Worm (Caenorhabditis elegans): ENCODE results near the gene srx-78.
A peak's percentile ranks its signal among the peaks of the same experiment; 100 is the strongest.

srx-78 gene

DNA sequence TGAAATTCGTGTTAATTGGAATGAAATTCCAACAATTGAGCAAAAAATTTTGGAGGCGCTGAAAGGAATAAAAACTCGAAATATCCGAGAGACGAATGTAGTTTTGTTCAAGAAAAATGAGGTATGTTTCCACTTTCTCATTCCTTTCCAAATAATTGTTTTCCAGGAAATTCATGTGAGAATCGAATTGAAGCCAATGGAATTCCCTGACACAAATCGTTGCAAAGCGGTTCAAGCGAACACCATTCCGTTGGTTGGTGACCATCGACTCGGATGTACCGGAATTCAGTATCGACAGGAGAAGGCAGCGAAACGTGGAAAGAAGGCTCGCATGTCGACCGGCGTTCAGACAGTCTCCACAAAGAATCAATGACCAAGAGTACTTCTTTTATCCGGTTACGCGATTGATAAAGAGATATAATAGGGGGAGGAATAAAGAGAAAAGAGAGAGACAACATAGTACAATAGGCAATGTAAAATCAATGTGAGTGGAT, 38.5 kb upstream of the srx-78 start:
- TF ChIP-seq bed-3 (GFP tag; optimal IDR thresholded peaks at IDR 0.05) (no peak), ceh-39 (tag; optimal IDR thresholded peaks at IDR 0.05) (no peak), unc-120 (tag; optimal IDR thresholded peaks at IDR 0.05; ENCODE audit: poor library complexity, severe bottlenecking) (no peak), ces-1 (GFP tag; optimal IDR thresholded peaks at IDR 0.05) (no peak), nhr-76 (tag; optimal IDR thresholded peaks at IDR 0.05) (no peak), snpc-4 (tag; optimal IDR thresholded peaks at IDR 0.05) (no peak), lin-32 (GFP tag; optimal IDR thresholded peaks at IDR 0.05) (no peak), nhr-28 (tag; optimal IDR thresholded peaks at IDR 0.05) (no peak), tbx-8 (GFP tag; optimal IDR thresholded peaks at IDR 0.05) (no peak), elt-3 (tag; optimal IDR thresholded peaks at IDR 0.05) (no peak), ceh-43 (GFP tag; optimal IDR thresholded peaks at IDR 0.05) (no peak), sem-2 (GFP tag; optimal IDR thresholded peaks at IDR 0.05) (no peak), zip-8 (tag; optimal IDR thresholded peaks at IDR 0.05) (no peak), drap-1 (GFP tag; optimal IDR thresholded peaks at IDR 0.05) (no peak), ztf-11 (tag; optimal IDR thresholded peaks at IDR 0.05) (no peak), lsy-2 (tag; optimal IDR thresholded peaks at IDR 0.05) (no peak), nhr-2 (tag; optimal IDR thresholded peaks at IDR 0.05) (no peak), nhr-12 (tag; optimal IDR thresholded peaks at IDR 0.05) (no peak), unc-39 (tag; optimal IDR thresholded peaks at IDR 0.05) (no peak), pha-4 (tag; optimal IDR thresholded peaks at IDR 0.05) (no peak)

DNA sequence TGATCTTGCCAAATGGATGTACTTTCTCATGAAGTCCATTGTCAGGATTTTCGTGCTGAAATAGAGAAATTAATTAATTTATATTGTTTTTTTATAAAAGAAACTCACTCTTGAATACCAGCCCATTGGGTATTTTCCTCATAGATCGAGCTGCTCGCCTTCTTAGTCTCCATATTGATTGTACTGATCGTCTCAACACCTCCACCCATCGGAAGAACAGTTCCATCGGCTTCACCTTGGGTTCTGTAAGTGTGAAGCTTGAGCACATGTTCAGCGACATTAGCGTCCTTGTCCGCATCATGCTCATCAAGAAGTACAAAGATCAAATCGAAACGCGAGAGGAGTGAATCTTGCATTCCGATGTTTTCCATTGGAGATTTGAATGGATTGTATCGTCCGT, 37.1 kb upstream of the srx-78 start:
- TF ChIP-seq sptf-1 (tag; optimal IDR thresholded peaks at IDR 0.05) = no peak
- no peak for TF ChIP-seq nhr-28 (tag; optimal IDR thresholded peaks at IDR 0.05)
- no peak for TF ChIP-seq ceh-83 (GFP tag; optimal IDR thresholded peaks at IDR 0.05)
- TF ChIP-seq lsy-2 (tag; optimal IDR thresholded peaks at IDR 0.05) = no peak
- TF ChIP-seq mls-2 (tag; optimal IDR thresholded peaks at IDR 0.05) = no peak
- no peak for TF ChIP-seq mep-1 (tag; optimal IDR thresholded peaks at IDR 0.05)
- TF ChIP-seq blmp-1 (tag; optimal IDR thresholded peaks at IDR 0.05) = no peak
- no peak for TF ChIP-seq ham-2 (GFP tag; optimal IDR thresholded peaks at IDR 0.05)
- TF ChIP-seq unc-120 (tag; optimal IDR thresholded peaks at IDR 0.05; ENCODE audit: poor library complexity, severe bottlenecking) = no peak
- no peak for TF ChIP-seq nhr-237 (tag; optimal IDR thresholded peaks at IDR 0.05)
- TF ChIP-seq cnd-1 (tag; optimal IDR thresholded peaks at IDR 0.05) = no peak
- TF ChIP-seq snpc-4 (tag; optimal IDR thresholded peaks at IDR 0.05) = no peak

DNA sequence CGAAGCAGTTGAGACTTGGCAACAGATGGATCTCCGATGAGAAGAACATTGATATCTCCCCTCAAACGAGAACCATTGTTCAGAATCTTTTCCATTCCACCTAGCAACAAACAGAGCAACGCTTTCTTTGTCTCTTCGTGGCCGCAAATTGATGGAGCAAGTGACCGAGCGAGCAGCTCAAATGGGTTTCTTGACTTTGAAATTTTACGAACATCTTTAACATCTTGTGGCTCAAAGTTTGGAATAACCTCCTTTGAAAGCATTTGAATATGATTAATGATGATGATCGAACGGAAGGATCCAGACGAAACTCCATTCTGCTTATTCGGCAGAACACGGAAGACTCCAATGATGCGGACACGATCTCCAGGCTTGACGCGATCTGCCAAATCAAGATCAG, 36.4 kb upstream of the srx-78 start:
- no peak for TF ChIP-seq unc-120 (tag; optimal IDR thresholded peaks at IDR 0.05; ENCODE audit: poor library complexity, severe bottlenecking)
- TF ChIP-seq lsy-2 (tag; optimal IDR thresholded peaks at IDR 0.05) = no peak
- no peak for TF ChIP-seq ceh-43 (GFP tag; optimal IDR thresholded peaks at IDR 0.05)
- no peak for TF ChIP-seq mep-1 (tag; optimal IDR thresholded peaks at IDR 0.05)
- no peak for TF ChIP-seq unc-62 (GFP tag; optimal IDR thresholded peaks at IDR 0.05)
- TF ChIP-seq nhr-12 (tag; optimal IDR thresholded peaks at IDR 0.05) = no peak
- TF ChIP-seq pha-4 (tag; optimal IDR thresholded peaks at IDR 0.05) = no peak
- TF ChIP-seq unc-39 (tag; optimal IDR thresholded peaks at IDR 0.05) = no peak
- no peak for TF ChIP-seq sem-2 (GFP tag; optimal IDR thresholded peaks at IDR 0.05)
- TF ChIP-seq snpc-4 (tag; optimal IDR thresholded peaks at IDR 0.05) = no peak
- TF ChIP-seq bed-3 (GFP tag; optimal IDR thresholded peaks at IDR 0.05) = no peak
- no peak for TF ChIP-seq sptf-1 (tag; optimal IDR thresholded peaks at IDR 0.05)
- TF ChIP-seq ces-1 (GFP tag; optimal IDR thresholded peaks at IDR 0.05) = no peak
- TF ChIP-seq drap-1 (GFP tag; optimal IDR thresholded peaks at IDR 0.05) = no peak
- TF ChIP-seq tbx-8 (GFP tag; optimal IDR thresholded peaks at IDR 0.05) = no peak
- no peak for TF ChIP-seq M03D4.4 (tag; optimal IDR thresholded peaks at IDR 0.05)
- no peak for TF ChIP-seq elt-3 (tag; optimal IDR thresholded peaks at IDR 0.05)
- TF ChIP-seq cnd-1 (tag; optimal IDR thresholded peaks at IDR 0.05) = no peak
- TF ChIP-seq lin-13 (tag; optimal IDR thresholded peaks at IDR 0.05) = no peak
- no peak for TF ChIP-seq ceh-39 (tag; optimal IDR thresholded peaks at IDR 0.05)

DNA sequence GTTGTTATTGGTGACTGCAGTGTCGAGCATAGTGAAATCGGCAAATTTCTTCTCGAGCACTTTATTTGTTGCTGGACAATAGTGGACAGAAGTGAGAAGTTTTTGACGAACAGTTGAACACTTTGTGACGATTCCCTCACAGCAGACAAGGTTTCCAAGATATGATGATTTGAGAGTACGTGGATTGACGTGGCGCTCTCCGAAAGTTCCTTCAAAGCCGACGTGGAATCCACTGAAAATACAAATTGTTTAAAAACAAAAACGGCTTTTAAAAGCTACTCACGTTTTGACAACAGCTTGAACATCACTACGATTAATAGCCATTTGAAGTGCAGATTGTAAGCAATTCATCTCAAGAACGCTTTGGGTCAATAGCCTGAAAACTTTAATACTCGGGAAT, 35.9 kb upstream of the srx-78 start:
- no peak for TF ChIP-seq sem-2 (GFP tag; optimal IDR thresholded peaks at IDR 0.05)
- no peak for TF ChIP-seq hlh-1 (tag; optimal IDR thresholded peaks at IDR 0.05)
- TF ChIP-seq zip-8 (tag; optimal IDR thresholded peaks at IDR 0.05) = no peak

DNA sequence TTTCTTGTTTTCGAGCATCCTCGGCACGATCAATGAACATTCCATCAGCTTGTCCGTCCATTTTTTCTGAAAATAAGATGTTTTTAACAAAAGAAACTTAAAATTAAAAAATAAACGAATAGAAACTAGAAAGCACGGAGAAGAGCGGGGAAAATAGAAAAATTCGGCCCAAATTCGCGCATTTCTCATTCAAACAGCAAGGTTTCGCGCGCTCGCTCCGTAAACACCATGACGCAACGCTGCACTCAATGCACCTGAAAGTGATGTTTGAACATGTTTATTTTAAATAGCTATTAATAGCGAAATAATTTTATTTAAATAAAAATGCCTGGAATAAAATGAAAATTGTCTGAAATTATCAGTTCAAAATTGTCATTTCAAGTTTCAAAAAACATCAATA, 35.3 kb upstream of the srx-78 start, which contains the start of the genes mcm-3 and C25D7.15:
Gene mcm-3, minus strand, starts transcription at position 66 of the 400 bp plus-strand sequence.
Gene C25D7.15, plus strand, starts transcription at position 275 of the 400 bp plus-strand sequence.
- TF ChIP-seq zip-8 (tag; optimal IDR thresholded peaks at IDR 0.05) (peak; percentile 44), ces-1 (GFP tag; optimal IDR thresholded peaks at IDR 0.05) (peak; percentile 11), lsy-2 (tag; optimal IDR thresholded peaks at IDR 0.05) (peak; percentile 12), M03D4.4 (tag; optimal IDR thresholded peaks at IDR 0.05) (no peak)
